Worm (Caenorhabditis elegans): Measurements from ENCODE around the gene C07A12.2.

DNA sequence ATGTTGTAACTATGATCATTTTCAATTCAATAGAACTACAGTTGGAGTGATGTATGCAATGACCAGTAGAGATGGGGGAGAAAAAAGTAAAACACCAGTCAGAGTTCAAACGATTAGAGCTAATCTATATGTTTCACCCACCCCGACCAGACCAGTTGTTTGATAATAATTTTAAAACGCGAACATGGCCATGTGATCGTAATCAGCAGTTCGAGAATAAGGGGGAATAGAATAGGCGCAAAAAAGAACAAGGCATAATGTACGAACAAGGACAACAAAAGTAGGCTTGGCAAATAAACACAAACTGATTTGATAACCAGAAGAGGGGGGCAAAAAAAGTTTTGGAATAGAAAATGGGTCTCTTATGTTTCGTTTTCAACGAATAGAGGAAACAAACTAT is 46.6 kb upstream of the C07A12.2 start:
- TF ChIP-seq flt-1 (GFP tag; IDR thresholded peaks at IDR 0.05): no peak
- no peak for TF ChIP-seq ztf-23 (GFP tag; IDR thresholded peaks at IDR 0.05)
- no peak for TF ChIP-seq tab-1 (GFP tag; IDR thresholded peaks at IDR 0.05)
- no peak for TF ChIP-seq ref-1 (GFP tag; conservative IDR thresholded peaks at IDR 0.05)
- TF ChIP-seq med-1 (GFP tag; optimal IDR thresholded peaks at IDR 0.05; ENCODE audit: insufficient read depth): no peak
- no peak for TF ChIP-seq T22C8.4 (GFP tag; IDR thresholded peaks at IDR 0.05)
- TF ChIP-seq klf-2 (GFP tag; conservative IDR thresholded peaks at IDR 0.05): no peak
- TF ChIP-seq cog-1 (tag; optimal IDR thresholded peaks at IDR 0.05): no peak
